Fruit fly (Drosophila melanogaster) whole organism, embryonic: ENCODE data around the gene qjt.

Source experiments
- Abd-B ChIP-seq: fragments of 200-800 bp; sonication (Bioruptor generic); optimal IDR thresholded peaks from 2 replicates; lab custom pipeline; 2018; ENCODE audit warnings: missing biosample characterization, mild to moderate bottlenecking, missing genetic modification characterization, moderate library complexity
- Aef1 ChIP-seq: fragments of 200-800 bp; sonication (Bioruptor generic); IDR thresholded peaks from 3 replicates; pipeline ENCODE4 v1.3.6; 2022; ENCODE audit warnings: missing biosample characterization, missing genetic modification characterization
- Awh ChIP-seq: fragments of 200-800 bp; sonication (Bioruptor generic); IDR thresholded peaks from 2 replicates; pipeline ENCODE4, ENCODE4 v1.3.6; 2022; ENCODE audit warnings: missing biosample characterization, missing genetic modification characterization
- CG11085 ChIP-seq: fragments of 200-800 bp; sonication (Bioruptor generic); IDR thresholded peaks from 2 replicates; pipeline ENCODE4 v1.3.6; 2022; ENCODE audit warnings: missing biosample characterization, missing genetic modification characterization
- CG12071 ChIP-seq: fragments of 200-800 bp; sonication (Bioruptor generic); optimal IDR thresholded peaks from 3 replicates; lab custom pipeline; 2018; ENCODE audit warnings: missing biosample characterization, mild to moderate bottlenecking, missing genetic modification characterization
- CG12299 ChIP-seq: fragments of 200-800 bp; sonication (Bioruptor generic); optimal IDR thresholded peaks from 2 replicates; lab custom pipeline; 2018; ENCODE audit warnings: missing biosample characterization, mild to moderate bottlenecking, missing genetic modification characterization
- CG13287 ChIP-seq: fragments of 200-800 bp; sonication (Bioruptor generic); IDR thresholded peaks from 2 replicates; pipeline ENCODE4 v1.3.6; 2022; ENCODE audit warnings: missing biosample characterization, missing genetic modification characterization; ENCODE audit not compliant: partially characterized antibody
- CG14014 ChIP-seq: fragments of 200-800 bp; sonication (Bioruptor generic); IDR thresholded peaks from 2 replicates; pipeline ENCODE4 v1.3.6; 2022; ENCODE audit warnings: missing biosample characterization, missing genetic modification characterization
- CG14710 ChIP-seq: fragments of 200-800 bp; sonication (Bioruptor generic); optimal IDR thresholded peaks from 3 replicates; lab custom pipeline; 2019; ENCODE audit warnings: missing biosample characterization, mild to moderate bottlenecking, missing genetic modification characterization, moderate library complexity
- CG15601 ChIP-seq: fragments of 200-800 bp; sonication (Bioruptor generic); optimal IDR thresholded peaks from 3 replicates; lab custom pipeline; 2019; ENCODE audit warnings: missing biosample characterization, mild to moderate bottlenecking, missing genetic modification characterization, moderate library complexity
- CG15696 ChIP-seq: fragments of 200-800 bp; sonication (Bioruptor generic); optimal IDR thresholded peaks from 2 replicates; lab custom pipeline; 2019; ENCODE audit warnings: missing biosample characterization, mild to moderate bottlenecking, missing genetic modification characterization, moderate library complexity
- CG1602 ChIP-seq: fragments of 200-800 bp; sonication (Bioruptor generic); optimal IDR thresholded peaks from 3 replicates; lab custom pipeline; 2016; ENCODE audit warnings: missing biosample characterization, missing genetic modification characterization
- CG16779 ChIP-seq: fragments of 200-800 bp; sonication (Bioruptor generic); IDR thresholded peaks from 2 replicates; pipeline ENCODE4 v1.3.6; 2022; ENCODE audit warnings: missing biosample characterization, missing genetic modification characterization
- CG17359 ChIP-seq: fragments of 200-800 bp; sonication (Bioruptor generic); optimal IDR thresholded peaks from 3 replicates; lab custom pipeline; 2018; ENCODE audit warnings: missing biosample characterization, mild to moderate bottlenecking, missing genetic modification characterization, moderate library complexity
- CG18599 ChIP-seq: fragments of 200-800 bp; sonication (Bioruptor generic); optimal IDR thresholded peaks from 3 replicates; lab custom pipeline; 2017; ENCODE audit warnings: missing biosample characterization, missing genetic modification characterization, mild to moderate bottlenecking, moderate library complexity, missing genetic modification reagents
- CG2199 ChIP-seq: fragments of 200-800 bp; sonication (Bioruptor generic); IDR thresholded peaks from 3 replicates; pipeline ENCODE4 v1.3.6; 2022; ENCODE audit warnings: missing biosample characterization, missing genetic modification characterization
- CG30431 ChIP-seq: fragments of 200-800 bp; sonication (Bioruptor generic); optimal IDR thresholded peaks from 2 replicates; lab custom pipeline; 2017; ENCODE audit warnings: missing biosample characterization, missing genetic modification characterization
- CG32532 ChIP-seq: fragments of 200-800 bp; sonication (Bioruptor generic); IDR thresholded peaks from 2 replicates; pipeline ENCODE4 v1.3.6; 2022; ENCODE audit warnings: missing biosample characterization, missing genetic modification characterization
- CG3281 ChIP-seq: fragments of 200-800 bp; sonication (Bioruptor generic); optimal IDR thresholded peaks from 3 replicates; lab custom pipeline; 2017; ENCODE audit warnings: missing biosample characterization, mild to moderate bottlenecking, missing genetic modification characterization
- CG4854 ChIP-seq: fragments of 200-800 bp; sonication (Bioruptor generic); optimal IDR thresholded peaks from 2 replicates; lab custom pipeline; 2016; ENCODE audit warnings: missing biosample characterization, missing genetic modification characterization, inconsistent platforms
- CG7271 ChIP-seq: fragments of 200-800 bp; sonication (Bioruptor generic); optimal IDR thresholded peaks from 2 replicates; lab custom pipeline; 2018; ENCODE audit warnings: missing biosample characterization, mild to moderate bottlenecking, missing genetic modification characterization, moderate library complexity
- CG8944 ChIP-seq: fragments of 200-800 bp; sonication (Bioruptor generic); optimal IDR thresholded peaks from 3 replicates; lab custom pipeline; 2016; ENCODE audit warnings: missing biosample characterization, missing genetic modification characterization
- CkIIα-i1 ChIP-seq: fragments of 200-800 bp; sonication (Bioruptor generic); IDR thresholded peaks from 2 replicates; pipeline ENCODE4 v1.3.6; 2022; ENCODE audit warnings: missing biosample characterization, missing genetic modification characterization
- Gsc ChIP-seq: fragments of 200-800 bp; sonication (Bioruptor generic); IDR thresholded peaks from 2 replicates; pipeline ENCODE4 v1.3.6; 2022; ENCODE audit warnings: missing biosample characterization, missing genetic modification characterization
- HHEX ChIP-seq: fragments of 200-800 bp; sonication (Bioruptor generic); optimal IDR thresholded peaks from 3 replicates; lab custom pipeline; 2017; ENCODE audit warnings: missing biosample characterization, mild to moderate bottlenecking, missing genetic modification characterization, missing genetic modification reagents
- Lhr ChIP-seq: fragments of 200-800 bp; sonication (Bioruptor generic); optimal IDR thresholded peaks from 3 replicates; lab custom pipeline; 2017; ENCODE audit warnings: mild to moderate bottlenecking, missing biosample characterization, missing genetic modification reagents, missing genetic modification characterization
- NfI ChIP-seq: fragments of 200-800 bp; sonication (Bioruptor generic); optimal IDR thresholded peaks from 3 replicates; lab custom pipeline; 2018; ENCODE audit warnings: missing biosample characterization, mild to moderate bottlenecking, missing genetic modification characterization, moderate library complexity
- Ravus ChIP-seq: fragments of 200-800 bp; sonication (Bioruptor generic); IDR thresholded peaks from 2 replicates; pipeline ENCODE4 v1.3.6; 2022; ENCODE audit warnings: missing biosample characterization, missing genetic modification characterization
- Stat92E ChIP-seq, 3 experiments: fragments of >200 bp in 2 of 3; fragments of 200-800 bp in 1 of 3; sonication (Bioruptor generic) in 1 of 3; optimal IDR thresholded peaks; 2 replicates each; lab custom pipeline; 2017 to 2019; ENCODE audit warnings: missing biosample characterization in 3 of 3, missing genetic modification characterization in 3 of 3, mild to moderate bottlenecking in 1 of 3, moderate library complexity in 1 of 3
- btn ChIP-seq: fragments of 200-800 bp; sonication (Bioruptor generic); optimal IDR thresholded peaks from 2 replicates; lab custom pipeline; 2016; ENCODE audit warnings: missing biosample characterization, missing genetic modification characterization
- caup ChIP-seq: fragments of 200-800 bp; sonication (Bioruptor generic); optimal IDR thresholded peaks from 3 replicates; lab custom pipeline; 2017; ENCODE audit warnings: missing biosample characterization, mild to moderate bottlenecking, missing genetic modification characterization, moderate library complexity; ENCODE audit not compliant: severe bottlenecking
- chn ChIP-seq: fragments of 200-800 bp; sonication (Bioruptor generic); optimal IDR thresholded peaks from 2 replicates; lab custom pipeline; 2016; ENCODE audit warnings: missing biosample characterization, missing genetic modification characterization
- ci ChIP-seq: fragments of 200-800 bp; sonication (Bioruptor generic); IDR thresholded peaks from 3 replicates; pipeline ENCODE4 v1.3.6; 2022; ENCODE audit warnings: missing biosample characterization, missing genetic modification characterization
- crc ChIP-seq: fragments of 200-800 bp; sonication (Bioruptor generic); optimal IDR thresholded peaks from 2 replicates; lab custom pipeline; 2016; ENCODE audit warnings: missing biosample characterization, missing genetic modification characterization
- cwo ChIP-seq: fragments of 200-800 bp; sonication (Bioruptor generic); optimal IDR thresholded peaks from 3 replicates; lab custom pipeline; 2017; ENCODE audit warnings: missing biosample characterization, missing genetic modification characterization, mild to moderate bottlenecking, moderate library complexity, missing genetic modification reagents
- dmrt11E ChIP-seq: fragments of 200-800 bp; sonication (Bioruptor generic); optimal IDR thresholded peaks from 3 replicates; lab custom pipeline; 2018; ENCODE audit warnings: missing biosample characterization, mild to moderate bottlenecking, missing genetic modification characterization, moderate library complexity
- fd3F ChIP-seq: fragments of 200-800 bp; sonication (Bioruptor generic); optimal IDR thresholded peaks from 2 replicates; lab custom pipeline; 2018; ENCODE audit warnings: missing biosample characterization, mild to moderate bottlenecking, missing genetic modification characterization, moderate library complexity
- gcm2 ChIP-seq: fragments of 200-800 bp; sonication (Bioruptor generic); optimal IDR thresholded peaks from 2 replicates; lab custom pipeline; 2016; ENCODE audit warnings: missing biosample characterization, missing genetic modification characterization
- gsb-n ChIP-seq: fragments of 200-800 bp; sonication (Bioruptor generic); optimal IDR thresholded peaks from 3 replicates; lab custom pipeline; 2018; ENCODE audit warnings: missing biosample characterization, mild to moderate bottlenecking, missing genetic modification characterization
- h ChIP-seq: fragments of >200 bp; optimal IDR thresholded peaks from 2 replicates; lab custom pipeline; 2017
- jumu ChIP-seq: fragments of 200-800 bp; sonication (Bioruptor generic); optimal IDR thresholded peaks from 3 replicates; lab custom pipeline; 2016; ENCODE audit warnings: missing biosample characterization, missing genetic modification characterization
- lilli ChIP-seq: fragments of 200-800 bp; sonication (Bioruptor generic); optimal IDR thresholded peaks from 3 replicates; lab custom pipeline; 2016; ENCODE audit warnings: missing biosample characterization, missing genetic modification characterization
- mam ChIP-seq: fragments of 200-800 bp; sonication (Bioruptor generic); optimal IDR thresholded peaks from 3 replicates; lab custom pipeline; 2016; ENCODE audit warnings: missing biosample characterization, missing genetic modification characterization
- p53 ChIP-seq: fragments of 200-800 bp; sonication (Bioruptor generic); optimal IDR thresholded peaks from 2 replicates; lab custom pipeline; 2016; ENCODE audit warnings: missing biosample characterization, missing genetic modification characterization
- row ChIP-seq: fragments of 200-800 bp; sonication (Bioruptor generic); IDR thresholded peaks from 3 replicates; pipeline ENCODE4 v1.3.6; 2022; ENCODE audit warnings: missing biosample characterization, missing genetic modification characterization
- sim ChIP-seq: fragments of 200-800 bp; sonication (Bioruptor generic); IDR thresholded peaks from 2 replicates; pipeline ENCODE4 v1.3.6; 2022; ENCODE audit warnings: missing biosample characterization, missing genetic modification characterization
- sima ChIP-seq: fragments of 200-800 bp; sonication (Bioruptor generic); optimal IDR thresholded peaks from 2 replicates; lab custom pipeline; 2016; ENCODE audit warnings: missing biosample characterization, missing genetic modification characterization
- slbo ChIP-seq: fragments of 200-800 bp; sonication (Bioruptor generic); IDR thresholded peaks from 2 replicates; pipeline ENCODE4 v1.3.6; 2022; ENCODE audit warnings: missing biosample characterization, missing genetic modification characterization
- tup ChIP-seq: fragments of 200-800 bp; sonication (Bioruptor generic); optimal IDR thresholded peaks from 2 replicates; lab custom pipeline; 2016; ENCODE audit warnings: missing biosample characterization, mild to moderate bottlenecking, missing genetic modification characterization, moderate library complexity
- zen ChIP-seq: fragments of 200-800 bp; sonication (Bioruptor generic); optimal IDR thresholded peaks from 3 replicates; lab custom pipeline; 2018; ENCODE audit warnings: missing biosample characterization, mild to moderate bottlenecking, missing genetic modification characterization, moderate library complexity
- zfh2 ChIP-seq: fragments of 200-800 bp; sonication (Bioruptor generic); optimal IDR thresholded peaks from 2 replicates; lab custom pipeline; 2016; ENCODE audit warnings: missing biosample characterization, missing genetic modification characterization

The qjt gene

dm6 chr3L:17485280-17485792 is 6.4 kb downstream of the qjt start (continued):
- TF ChIP-seq Gsc (GFP tag; lab: Robert Waterston, UW) (no peak), CG15601 (tag; lab: Kevin White, UChicago) (peak; percentile 95), Awh (GFP tag; lab: Robert Waterston, UW) (peak; percentile 86), CkIIα-i1 (GFP tag; lab: Robert Waterston, UW) (no peak), NfI (GFP tag; lab: Kevin White, UChicago) (no peak), Abd-B (no peak), CG14710 (tag; lab: Kevin White, UChicago) (peak; percentile 94), CG32532 (no peak), HHEX (GFP tag; lab: Kevin White, UChicago) (peak; percentile 71), gcm2 (GFP tag; lab: Kevin White, UChicago) (no peak), CG1602 (GFP tag; lab: Kevin White, UChicago) (peak; percentile 43), Ravus (no peak), CG15696 (tag; lab: Kevin White, UChicago) (peak; percentile 94), slbo (GFP tag; lab: Robert Waterston, UW) (no peak), gsb-n (tag; lab: Kevin White, UChicago) (peak; percentile 95), fd3F (GFP tag; lab: Kevin White, UChicago) (no peak), CG2199 (peak; percentile 73; the same call in 2 of the 3 replicates), Stat92E (GFP tag; optimal IDR thresholded peaks at IDR 0.05; lab: Kevin White, UChicago) (peak in 1 of 3 experiments; percentile 31), cwo (GFP tag; lab: Kevin White, UChicago) (no peak), p53 (GFP tag; lab: Kevin White, UChicago) (peak; percentile 30), CG8944 (GFP tag; lab: Kevin White, UChicago) (peak; percentile 45), CG7271 (tag; lab: Kevin White, UChicago) (peak; percentile 56), Lhr (GFP tag; lab: Kevin White, UChicago) (peak; percentile 90), CG13287 (GFP tag; lab: Robert Waterston, UW) (no peak), caup (GFP tag; lab: Kevin White, UChicago) (peak; percentile 51), dmrt11E (tag; lab: Kevin White, UChicago) (peak; percentile 86), sima (GFP tag; lab: Kevin White, UChicago) (no peak), CG18599 (GFP tag; lab: Kevin White, UChicago) (peak; percentile 72), ci (GFP tag; lab: Robert Waterston, UW) (peak; percentile 94), lilli (GFP tag; lab: Kevin White, UChicago) (no peak), mam (no peak), btn (peak; percentile 43), zen (tag; lab: Kevin White, UChicago) (peak; percentile 36), CG3281 (GFP tag; lab: Kevin White, UChicago) (peak; percentile 24), CG16779 (GFP tag; lab: Robert Waterston, UW) (no peak), CG11085 (GFP tag; lab: Robert Waterston, UW) (no peak), jumu (GFP tag; lab: Kevin White, UChicago) (peak; percentile 22), sim (GFP tag; lab: Robert Waterston, UW) (peak; percentile 82; the same call in 1 of the 2 replicates), CG12071 (GFP tag; lab: Kevin White, UChicago) (peak; percentile 89), CG12299 (tag; lab: Kevin White, UChicago) (peak; percentile 83), CG4854 (GFP tag; lab: Kevin White, UChicago) (peak; percentile 67), Aef1 (GFP tag; lab: Robert Waterston, UW) (no peak), crc (peak; percentile 23), CG17359 (tag; lab: Kevin White, UChicago) (peak; percentile 86), row (GFP tag; lab: Robert Waterston, UW) (peak; percentile 54; the same call in 2 of the 3 replicates), tup (GFP tag; lab: Kevin White, UChicago) (peak; percentile 62), CG30431 (GFP tag; lab: Kevin White, UChicago) (peak; percentile 32), chn (GFP tag; lab: Kevin White, UChicago) (peak; percentile 10), CG14014 (no peak), h (no peak), zfh2 (GFP tag; lab: Kevin White, UChicago) (no peak)
